Fruit fly (Drosophila melanogaster): ENCODE measurements around the gene Nepl11.

dm6 chr3R:4281119-4281861 is 13.3 kb downstream of the Nepl11 start:
- TF ChIP-seq lola (GFP tag; optimal IDR thresholded peaks at IDR 0.05) (no peak), psq (GFP tag; optimal IDR thresholded peaks at IDR 0.05) (no peak), Myc (optimal IDR thresholded peaks at IDR 0.05) (no peak)

Data from whole organism, wandering third instar larva.